Worm (Caenorhabditis elegans): ENCODE measurements around the gene epi-1.

Gene epi-1

DNA sequence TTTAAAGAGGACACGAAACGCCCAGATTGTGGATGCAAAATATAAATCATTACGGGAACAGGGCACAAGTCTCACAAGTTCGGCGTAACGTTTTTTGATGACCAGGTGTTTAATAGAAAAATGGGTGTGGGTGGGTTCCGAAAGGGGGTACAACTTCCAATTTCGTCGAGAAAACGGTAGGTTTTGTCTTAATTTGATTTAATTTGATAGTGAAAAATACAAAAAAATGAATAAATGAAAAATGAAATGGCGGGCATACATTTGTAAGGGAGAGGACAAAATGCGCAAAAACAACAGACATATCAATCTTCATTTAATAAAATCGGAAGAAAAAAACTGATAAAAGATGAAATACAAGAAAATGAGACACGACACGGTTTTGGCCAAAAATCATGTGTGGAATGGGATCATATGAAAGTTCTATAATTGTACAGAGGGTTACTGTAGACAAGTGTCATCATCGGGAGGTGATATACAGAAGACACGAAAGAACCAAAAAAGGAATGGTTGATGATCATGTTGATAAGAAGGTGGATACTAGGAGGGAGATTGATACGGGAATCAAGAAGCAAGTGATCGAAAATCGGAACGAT is 35.3 kb downstream of the epi-1 start:
- TF ChIP-seq nhr-76 (tag; optimal IDR thresholded peaks at IDR 0.05) (no peak), lsy-2 (tag; optimal IDR thresholded peaks at IDR 0.05) (no peak), ztf-11 (tag; optimal IDR thresholded peaks at IDR 0.05) (no peak), ceh-43 (GFP tag; optimal IDR thresholded peaks at IDR 0.05) (no peak), nhr-28 (tag; optimal IDR thresholded peaks at IDR 0.05) (no peak), unc-62 (GFP tag; optimal IDR thresholded peaks at IDR 0.05) (no peak), lin-32 (GFP tag; optimal IDR thresholded peaks at IDR 0.05) (no peak), hlh-1 (tag; optimal IDR thresholded peaks at IDR 0.05) (no peak), nhr-237 (tag; optimal IDR thresholded peaks at IDR 0.05) (no peak), ceh-83 (GFP tag; optimal IDR thresholded peaks at IDR 0.05) (no peak), lin-13 (tag; optimal IDR thresholded peaks at IDR 0.05) (no peak), zip-8 (tag; optimal IDR thresholded peaks at IDR 0.05) (no peak), cnd-1 (tag; optimal IDR thresholded peaks at IDR 0.05) (no peak), unc-39 (tag; optimal IDR thresholded peaks at IDR 0.05) (no peak), flh-1 (GFP tag; optimal IDR thresholded peaks at IDR 0.05) (no peak), tbx-8 (GFP tag; optimal IDR thresholded peaks at IDR 0.05) (no peak), sem-2 (GFP tag; optimal IDR thresholded peaks at IDR 0.05) (no peak)

- no peak for TF ChIP-seq flh-1 (GFP tag; optimal IDR thresholded peaks at IDR 0.05)
- no peak for TF ChIP-seq mab-5 (tag; optimal IDR thresholded peaks at IDR 0.05)
- TF ChIP-seq ceh-43 (GFP tag; optimal IDR thresholded peaks at IDR 0.05) = no peak
- no peak for TF ChIP-seq M03D4.4 (tag; optimal IDR thresholded peaks at IDR 0.05)
- no peak for TF ChIP-seq zip-8 (tag; optimal IDR thresholded peaks at IDR 0.05)
- no peak for TF ChIP-seq lsy-2 (tag; optimal IDR thresholded peaks at IDR 0.05)
- TF ChIP-seq lin-32 (GFP tag; optimal IDR thresholded peaks at IDR 0.05) = no peak
- no peak for TF ChIP-seq sptf-1 (tag; optimal IDR thresholded peaks at IDR 0.05)
Observed at ce11 chrIV:10705176-10705575, 38.6 kb downstream of the epi-1 start, which contains the start of gene R102.10. R102.10 (plus strand) TSS chrIV:10705476.

DNA sequence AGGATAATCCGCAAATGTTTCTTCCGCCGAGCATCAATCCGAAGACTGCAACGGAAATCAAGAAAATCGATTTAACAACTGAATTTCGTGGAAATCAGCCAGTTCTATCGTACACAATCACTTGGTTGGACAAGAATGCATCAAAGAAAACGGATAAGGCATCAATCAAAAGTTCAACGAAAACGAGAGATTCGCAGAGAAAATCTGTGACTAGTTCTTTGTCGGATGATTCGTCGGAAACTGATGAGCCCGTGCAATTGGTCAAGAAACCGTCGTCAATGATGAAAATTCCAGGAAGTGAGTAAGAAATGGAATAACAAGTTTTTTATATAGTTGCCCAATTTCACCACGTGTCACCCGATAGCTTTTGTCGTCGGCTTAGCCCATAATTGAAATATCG is 39.5 kb downstream of the epi-1 start, which contains the start of gene R102.6:
R102.6 (minus strand) TSS at position 101 of the 400 bp plus-strand sequence.
- TF ChIP-seq unc-39 (tag; optimal IDR thresholded peaks at IDR 0.05) (no peak), blmp-1 (tag; optimal IDR thresholded peaks at IDR 0.05) (no peak)

DNA sequence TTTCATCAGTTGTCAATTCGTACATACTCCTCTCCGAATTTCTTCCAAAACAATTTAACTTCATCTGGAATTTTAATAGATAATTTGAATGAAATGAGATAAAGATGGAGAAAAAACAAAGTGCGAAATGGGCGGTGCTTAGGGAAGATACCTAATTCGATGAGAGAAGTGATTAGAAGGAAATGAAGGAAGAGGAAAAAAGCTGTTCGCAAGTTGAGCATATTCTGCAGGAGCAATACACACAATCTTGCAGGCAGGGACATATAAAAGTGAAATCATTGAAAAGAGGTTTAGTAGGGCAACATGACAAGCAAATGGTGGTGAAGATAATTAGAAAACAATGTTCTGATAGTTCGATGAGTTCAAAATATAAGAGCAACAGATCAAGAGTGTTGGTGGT is 45.1 kb downstream of the epi-1 start, which contains the start of gene glb-21:
glb-21 (minus strand) TSS at position 66 of the 400 bp plus-strand sequence.
- TF ChIP-seq ceh-39 (tag; optimal IDR thresholded peaks at IDR 0.05) = no peak
- no peak for TF ChIP-seq cnd-1 (tag; optimal IDR thresholded peaks at IDR 0.05)
- TF ChIP-seq unc-120 (tag; optimal IDR thresholded peaks at IDR 0.05; ENCODE audit: poor library complexity, severe bottlenecking) = no peak
- no peak for TF ChIP-seq drap-1 (GFP tag; optimal IDR thresholded peaks at IDR 0.05)
- TF ChIP-seq lsy-2 (tag; optimal IDR thresholded peaks at IDR 0.05) = no peak
- no peak for TF ChIP-seq unc-39 (tag; optimal IDR thresholded peaks at IDR 0.05)
- no peak for TF ChIP-seq blmp-1 (tag; optimal IDR thresholded peaks at IDR 0.05)

ce11 chrIV:10714594-10714993 is 48.0 kb downstream of the epi-1 start:
- peak; percentile 29 for TF ChIP-seq nhr-2 (tag; optimal IDR thresholded peaks at IDR 0.05)
- TF ChIP-seq nhr-28 (tag; optimal IDR thresholded peaks at IDR 0.05) = no peak
- TF ChIP-seq pha-4 (tag; optimal IDR thresholded peaks at IDR 0.05) = peak; percentile 7

ce11 chrIV:10716348-10716747 is 49.7 kb downstream of the epi-1 start, which contains the start of gene ncx-3:
ncx-3 (plus strand) TSS chrIV:10716648.
- TF ChIP-seq mep-1 (tag; optimal IDR thresholded peaks at IDR 0.05) (no peak), ces-1 (GFP tag; optimal IDR thresholded peaks at IDR 0.05) (no peak), unc-120 (tag; optimal IDR thresholded peaks at IDR 0.05; ENCODE audit: poor library complexity, severe bottlenecking) (no peak), hlh-1 (tag; optimal IDR thresholded peaks at IDR 0.05) (no peak), snpc-4 (tag; optimal IDR thresholded peaks at IDR 0.05) (no peak), unc-39 (tag; optimal IDR thresholded peaks at IDR 0.05) (no peak), cnd-1 (tag; optimal IDR thresholded peaks at IDR 0.05) (no peak), sptf-1 (tag; optimal IDR thresholded peaks at IDR 0.05) (no peak), nhr-237 (tag; optimal IDR thresholded peaks at IDR 0.05) (no peak), drap-1 (GFP tag; optimal IDR thresholded peaks at IDR 0.05) (no peak), elt-1 (tag; optimal IDR thresholded peaks at IDR 0.05; ENCODE audit: borderline replicate concordance, insufficient read depth) (no peak), ham-2 (GFP tag; optimal IDR thresholded peaks at IDR 0.05) (no peak), nhr-28 (tag; optimal IDR thresholded peaks at IDR 0.05) (no peak), ceh-39 (tag; optimal IDR thresholded peaks at IDR 0.05) (no peak), zip-8 (tag; optimal IDR thresholded peaks at IDR 0.05) (no peak), blmp-1 (tag; optimal IDR thresholded peaks at IDR 0.05) (no peak), flh-1 (GFP tag; optimal IDR thresholded peaks at IDR 0.05) (no peak), tbx-8 (GFP tag; optimal IDR thresholded peaks at IDR 0.05) (no peak), lin-32 (GFP tag; optimal IDR thresholded peaks at IDR 0.05) (no peak), ztf-11 (tag; optimal IDR thresholded peaks at IDR 0.05) (no peak)

All from whole organism, mixed stage, embryonic.